Fruit fly (Drosophila melanogaster) whole organism, embryonic: ENCODE data around the gene AlaRS.
A peak's percentile ranks its signal among the peaks of the same experiment; 100 is the strongest.

ENCODE experiments used
- Atf3 ChIP-seq: fragments of 200-800 bp; sonication (Bioruptor generic); optimal IDR thresholded peaks from 3 replicates; lab custom pipeline; 2016; ENCODE audit warnings: missing biosample characterization, missing genetic modification characterization
- C15 ChIP-seq: fragments of 200-800 bp; sonication (Bioruptor generic); IDR thresholded peaks from 3 replicates; pipeline ENCODE4 v1.3.6; 2022; ENCODE audit warnings: missing biosample characterization, missing genetic modification characterization
- CG12391 ChIP-seq: fragments of 200-800 bp; sonication (Bioruptor generic); optimal IDR thresholded peaks from 3 replicates; lab custom pipeline; 2018; ENCODE audit warnings: missing biosample characterization, mild to moderate bottlenecking, missing genetic modification characterization, moderate library complexity
- CG12942 ChIP-seq: fragments of 200-800 bp; sonication (Bioruptor generic); optimal IDR thresholded peaks from 3 replicates; lab custom pipeline; 2016; ENCODE audit warnings: missing biosample characterization, missing genetic modification characterization
- CG15073 ChIP-seq: fragments of 200-800 bp; sonication (Bioruptor generic); optimal IDR thresholded peaks from 2 replicates; lab custom pipeline; 2016; ENCODE audit warnings: missing biosample characterization, missing genetic modification characterization
- CG15514 ChIP-seq: fragments of 200-800 bp; sonication (Bioruptor generic); optimal IDR thresholded peaks from 3 replicates; lab custom pipeline; 2017; ENCODE audit warnings: missing biosample characterization, missing genetic modification characterization, mild to moderate bottlenecking, moderate library complexity, missing genetic modification reagents
- CG15696 ChIP-seq: fragments of 200-800 bp; sonication (Bioruptor generic); optimal IDR thresholded peaks from 2 replicates; lab custom pipeline; 2019; ENCODE audit warnings: missing biosample characterization, mild to moderate bottlenecking, missing genetic modification characterization, moderate library complexity
- CG17328 ChIP-seq: fragments of 200-800 bp; sonication (Bioruptor generic); IDR thresholded peaks from 2 replicates; pipeline ENCODE4 v1.3.6; 2022; ENCODE audit warnings: missing biosample characterization, missing genetic modification characterization
- CG17912 ChIP-seq: fragments of 200-800 bp; sonication (Bioruptor generic); optimal IDR thresholded peaks from 2 replicates; lab custom pipeline; 2018; ENCODE audit warnings: missing biosample characterization, mild to moderate bottlenecking, missing genetic modification characterization
- CG2129 ChIP-seq: fragments of 200-800 bp; sonication (Bioruptor generic); IDR thresholded peaks from 2 replicates; pipeline ENCODE4 v1.3.6; 2022; ENCODE audit warnings: missing biosample characterization, missing genetic modification characterization; ENCODE audit not compliant: partially characterized antibody
- CG2199 ChIP-seq: fragments of 200-800 bp; sonication (Bioruptor generic); IDR thresholded peaks from 3 replicates; pipeline ENCODE4 v1.3.6; 2022; ENCODE audit warnings: missing biosample characterization, missing genetic modification characterization
- CG32532 ChIP-seq: fragments of 200-800 bp; sonication (Bioruptor generic); IDR thresholded peaks from 2 replicates; pipeline ENCODE4 v1.3.6; 2022; ENCODE audit warnings: missing biosample characterization, missing genetic modification characterization
- CG32767 ChIP-seq: fragments of 200-800 bp; sonication (Bioruptor generic); IDR thresholded peaks from 2 replicates; pipeline ENCODE4 v1.3.6; 2022; ENCODE audit warnings: missing biosample characterization, missing genetic modification characterization
- CG42726 ChIP-seq: fragments of 200-800 bp; sonication (Bioruptor generic); IDR thresholded peaks from 2 replicates; pipeline ENCODE4 v1.3.6; 2022; ENCODE audit warnings: missing biosample characterization, missing genetic modification characterization; ENCODE audit not compliant: partially characterized antibody
- CG4424 ChIP-seq: fragments of 200-800 bp; sonication (Bioruptor generic); optimal IDR thresholded peaks from 3 replicates; lab custom pipeline; 2016; ENCODE audit warnings: missing biosample characterization, missing genetic modification characterization
- CG5245 ChIP-seq: fragments of 200-800 bp; sonication (Bioruptor generic); optimal IDR thresholded peaks from 3 replicates; lab custom pipeline; 2016; ENCODE audit warnings: missing biosample characterization, missing genetic modification characterization
- CG6854 ChIP-seq: fragments of 200-800 bp; sonication (Bioruptor generic); optimal IDR thresholded peaks from 3 replicates; lab custom pipeline; 2017; ENCODE audit warnings: missing biosample characterization, mild to moderate bottlenecking, missing genetic modification characterization
- CG8359 ChIP-seq: fragments of 200-800 bp; sonication (Bioruptor generic); optimal IDR thresholded peaks from 2 replicates; lab custom pipeline; 2017; ENCODE audit warnings: missing biosample characterization, mild to moderate bottlenecking, missing genetic modification characterization, borderline replicate concordance
- CG9727 ChIP-seq: fragments of 200-800 bp; sonication (Bioruptor generic); optimal IDR thresholded peaks from 3 replicates; lab custom pipeline; 2017; ENCODE audit warnings: missing biosample characterization, mild to moderate bottlenecking, missing genetic modification characterization
- CoRest ChIP-seq: fragments of 200-800 bp; sonication (Bioruptor generic); optimal IDR thresholded peaks from 3 replicates; lab custom pipeline; 2018; ENCODE audit warnings: missing biosample characterization, mild to moderate bottlenecking, missing genetic modification characterization, moderate library complexity
- Deaf1 ChIP-seq: fragments of 200-800 bp; optimal IDR thresholded peaks from 3 replicates; lab custom pipeline; 2019; ENCODE audit warnings: missing biosample characterization, mild to moderate bottlenecking, missing genetic modification characterization, moderate library complexity
- Dip3 ChIP-seq: fragments of 200-800 bp; sonication (Bioruptor generic); optimal IDR thresholded peaks from 3 replicates; lab custom pipeline; 2016; ENCODE audit warnings: missing biosample characterization, missing genetic modification characterization
- Gug ChIP-seq: fragments of 200-800 bp; sonication (Bioruptor generic); IDR thresholded peaks from 4 replicates; pipeline ENCODE4 v1.3.6; 2022; ENCODE audit warnings: missing biosample characterization, missing genetic modification characterization
- Hmr ChIP-seq: fragments of 200-800 bp; sonication (Bioruptor generic); optimal IDR thresholded peaks from 3 replicates; lab custom pipeline; 2017; ENCODE audit warnings: mild to moderate bottlenecking, missing biosample characterization, missing genetic modification reagents, missing genetic modification characterization
- Max ChIP-seq: fragments of 200-800 bp; sonication (Bioruptor generic); optimal IDR thresholded peaks from 2 replicates; lab custom pipeline; 2016; ENCODE audit warnings: missing biosample characterization, mild to moderate bottlenecking, missing genetic modification characterization
- Oli ChIP-seq: fragments of 200-800 bp; sonication (Bioruptor generic); optimal IDR thresholded peaks from 2 replicates; lab custom pipeline; 2018; ENCODE audit warnings: missing biosample characterization, mild to moderate bottlenecking, missing genetic modification characterization, moderate library complexity
- PHDP ChIP-seq: fragments of 200-800 bp; sonication (Bioruptor generic); optimal IDR thresholded peaks from 3 replicates; lab custom pipeline; 2018; ENCODE audit warnings: missing biosample characterization, mild to moderate bottlenecking, missing genetic modification characterization, moderate library complexity
- Pdp1 ChIP-seq, 2 experiments: fragments of 200-800 bp; sonication (Bioruptor generic); optimal IDR thresholded peaks; 3 replicates each; lab custom pipeline; 2016; ENCODE audit warnings: missing biosample characterization in 2 of 2, missing genetic modification characterization in 2 of 2, mild to moderate bottlenecking in 1 of 2, moderate library complexity in 1 of 2
- Rfx ChIP-seq: fragments of 200-800 bp; sonication (Bioruptor generic); IDR thresholded peaks from 2 replicates; pipeline ENCODE4 v1.3.6; 2022; ENCODE audit warnings: missing biosample characterization, missing genetic modification characterization
- Sox100B ChIP-seq: fragments of 200-800 bp; sonication (Bioruptor generic); optimal IDR thresholded peaks from 3 replicates; lab custom pipeline; 2018; ENCODE audit warnings: missing biosample characterization, mild to moderate bottlenecking, missing genetic modification characterization
- Trl ChIP-seq, 3 experiments: fragments of >200 bp in 2 of 3; fragments of 200-800 bp in 1 of 3; sonication (Bioruptor generic) in 1 of 3; optimal IDR thresholded peaks; 2 replicates in 1 of 3; 3 replicates in 2 of 3; lab custom pipeline; 2016 to 2017; ENCODE audit warnings: missing biosample characterization in 1 of 3, missing genetic modification characterization in 1 of 3
- amos ChIP-seq: fragments of 200-800 bp; sonication (Bioruptor generic); IDR thresholded peaks from 2 replicates; pipeline ENCODE4 v1.3.6; 2022; ENCODE audit warnings: missing biosample characterization, missing genetic modification characterization; ENCODE audit not compliant: partially characterized antibody
- ap ChIP-seq: fragments of 200-800 bp; sonication (Bioruptor generic); IDR thresholded peaks from 2 replicates; pipeline ENCODE4 v1.3.6; 2022; ENCODE audit warnings: missing biosample characterization, missing genetic modification characterization
- chif ChIP-seq, 2 experiments: fragments of 200-800 bp; sonication (Bioruptor generic); optimal IDR thresholded peaks; 3 replicates each; lab custom pipeline; 2016; ENCODE audit warnings: missing biosample characterization in 2 of 2, missing genetic modification characterization in 2 of 2
- fru ChIP-seq: fragments of >200 bp; optimal IDR thresholded peaks from 2 replicates; lab custom pipeline; 2017
- gfzf ChIP-seq: fragments of 200-800 bp; sonication (Bioruptor generic); optimal IDR thresholded peaks from 2 replicates; lab custom pipeline; 2016; ENCODE audit warnings: missing biosample characterization, mild to moderate bottlenecking, missing genetic modification characterization, moderate library complexity
- gsb ChIP-seq: fragments of 200-800 bp; sonication (Bioruptor generic); IDR thresholded peaks from 2 replicates; pipeline ENCODE4 v1.3.6; 2022; ENCODE audit warnings: missing biosample characterization, missing genetic modification characterization
- hkb ChIP-seq, 2 experiments: fragments of 200-800 bp in 1 of 2; fragments of >200 bp in 1 of 2; sonication (Bioruptor generic) in 1 of 2; IDR thresholded peaks in 1 of 2; optimal IDR thresholded peaks in 1 of 2; 2 replicates each; pipeline versions ENCODE4 v1.3.6 to Lab custom; 2017 to 2022; ENCODE audit warnings: missing biosample characterization in 1 of 2, missing genetic modification characterization in 1 of 2
- lbe ChIP-seq: fragments of 200-800 bp; sonication (Bioruptor generic); optimal IDR thresholded peaks from 2 replicates; lab custom pipeline; 2016; ENCODE audit warnings: missing biosample characterization, mild to moderate bottlenecking, missing genetic modification characterization
- mld ChIP-seq: fragments of 200-800 bp; sonication (Bioruptor generic); IDR thresholded peaks from 3 replicates; pipeline ENCODE4 v1.3.6; 2022; ENCODE audit warnings: missing biosample characterization, missing genetic modification characterization; ENCODE audit not compliant: partially characterized antibody
- nerfin-1 ChIP-seq: fragments of 200-800 bp; sonication (Bioruptor generic); optimal IDR thresholded peaks from 3 replicates; lab custom pipeline; 2019; ENCODE audit warnings: missing biosample characterization, mild to moderate bottlenecking, missing genetic modification characterization, moderate library complexity
- pita ChIP-seq: fragments of 200-800 bp; sonication (Bioruptor generic); optimal IDR thresholded peaks from 2 replicates; lab custom pipeline; 2017; ENCODE audit warnings: missing biosample characterization, mild to moderate bottlenecking, missing genetic modification characterization
- slbo ChIP-seq: fragments of 200-800 bp; sonication (Bioruptor generic); IDR thresholded peaks from 2 replicates; pipeline ENCODE4 v1.3.6; 2022; ENCODE audit warnings: missing biosample characterization, missing genetic modification characterization
- tio ChIP-seq: fragments of 200-800 bp; sonication (Bioruptor generic); optimal IDR thresholded peaks from 2 replicates; lab custom pipeline; 2017; ENCODE audit warnings: missing biosample characterization, missing genetic modification characterization, inconsistent platforms
- vnd ChIP-seq: fragments of 200-800 bp; sonication (Bioruptor generic); IDR thresholded peaks from 3 replicates; pipeline ENCODE4 v1.3.6; 2022; ENCODE audit warnings: missing biosample characterization, missing genetic modification characterization; ENCODE audit not compliant: partially characterized antibody
- wek ChIP-seq: fragments of 200-800 bp; sonication (Bioruptor generic); optimal IDR thresholded peaks from 3 replicates; lab custom pipeline; 2018; ENCODE audit warnings: missing biosample characterization, mild to moderate bottlenecking, missing genetic modification characterization, moderate library complexity

The AlaRS gene

DNA sequence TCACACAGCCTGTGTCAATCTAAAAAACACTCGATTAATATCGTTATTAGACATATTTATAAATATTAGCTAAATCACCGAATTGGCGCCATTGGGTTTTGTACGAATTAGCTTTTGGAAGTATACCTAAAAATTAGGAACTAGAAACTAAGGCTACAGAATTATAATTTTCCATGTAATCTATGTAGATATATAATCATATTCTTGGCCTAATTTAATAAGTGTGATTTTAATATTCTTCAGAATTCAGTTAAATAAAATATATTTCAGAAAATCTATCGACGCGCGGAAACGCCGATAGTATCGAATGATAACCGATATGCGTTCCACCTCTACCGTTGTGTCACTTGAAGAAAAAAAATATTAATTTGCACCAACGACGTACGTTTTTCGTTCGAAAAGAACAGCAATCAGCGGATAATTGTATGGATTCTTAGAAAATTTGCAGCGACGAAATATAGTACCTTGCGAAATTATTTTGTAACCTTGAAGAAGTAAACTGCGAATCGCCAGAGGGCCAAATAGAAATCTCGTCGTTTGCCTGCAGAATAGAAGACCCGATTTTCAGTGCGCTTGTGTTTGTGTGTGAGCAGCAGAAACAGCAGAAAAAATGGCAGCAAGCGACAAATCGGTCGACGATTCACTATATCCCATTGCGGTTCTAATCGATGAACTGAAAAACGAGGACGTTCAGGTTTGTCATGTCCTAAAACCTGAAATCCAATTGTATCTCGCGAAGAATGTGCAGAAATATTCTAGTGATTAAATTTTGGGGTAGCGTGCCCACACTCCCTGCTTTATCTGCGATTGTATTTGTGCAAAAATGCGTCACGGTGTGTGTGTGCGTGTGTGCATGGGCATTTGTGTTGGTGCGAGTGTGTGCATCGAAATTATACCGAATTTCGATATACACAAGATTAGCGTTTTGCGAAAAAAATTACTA lies 15.6 kb downstream of the AlaRS start, which contains the start of gene Pp2A-29B (continued):
- TF ChIP-seq CG15514 (GFP tag; lab: Kevin White, UChicago) (peak; percentile 42), Trl (optimal IDR thresholded peaks at IDR 0.05; lab: Kevin White, UChicago) (no peak), Trl (GFP tag; optimal IDR thresholded peaks at IDR 0.05; lab: Kevin White, UChicago) (peak; percentile 3), CG17912 (GFP tag; lab: Kevin White, UChicago) (peak; percentile 7), CoRest (tag; lab: Kevin White, UChicago) (peak; percentile 66), chif (GFP tag; optimal IDR thresholded peaks at IDR 0.05; lab: Kevin White, UChicago) (no peak), C15 (no peak), amos (GFP tag; lab: Robert Waterston, UW) (peak; percentile 98), CG12391 (tag; lab: Kevin White, UChicago) (peak; percentile 54), Gug (GFP tag; lab: Robert Waterston, UW) (peak; percentile 8; the same call in 1 of the 4 replicates), Oli (tag; lab: Kevin White, UChicago) (no peak), CG15696 (peak; percentile 35), Sox100B (GFP tag; lab: Kevin White, UChicago) (peak; percentile 21), gfzf (peak; percentile 52), ap (no peak), CG2129 (GFP tag; lab: Robert Waterston, UW) (peak; percentile 99), CG5245 (no peak), pita (GFP tag; lab: Kevin White, UChicago) (no peak), CG2199 (GFP tag; lab: Robert Waterston, UW) (no peak), Deaf1 (peak; percentile 7), CG4424 (GFP tag; lab: Kevin White, UChicago) (peak; percentile 38), tio (GFP tag; lab: Kevin White, UChicago) (peak; percentile 12), CG17328 (no peak), mld (GFP tag; lab: Robert Waterston, UW) (peak; percentile 94), Max (peak; percentile 23), CG9727 (GFP tag; lab: Kevin White, UChicago) (peak; percentile 61), Dip3 (peak; percentile 19), Rfx (GFP tag; lab: Robert Waterston, UW) (0 out of 2 replicates have a peak, but pooled peaks have one; percentile 11), PHDP (tag; lab: Kevin White, UChicago) (no peak), lbe (GFP tag; lab: Kevin White, UChicago) (peak; percentile 41), Pdp1 (GFP tag; optimal IDR thresholded peaks at IDR 0.05; lab: Kevin White, UChicago) (peak in 1 of 2 experiments; percentile 74), vnd (GFP tag; lab: Robert Waterston, UW) (peak; percentile 100), wek (no peak), Atf3 (peak; percentile 0), nerfin-1 (peak; percentile 100), CG8359 (no peak), slbo (GFP tag; lab: Robert Waterston, UW) (peak; percentile 56; the same call in 1 of the 2 replicates), CG42726 (peak; percentile 96), CG12942 (GFP tag; lab: Kevin White, UChicago) (no peak), Hmr (peak; percentile 4), CG15073 (GFP tag; lab: Kevin White, UChicago) (no peak), hkb (optimal IDR thresholded peaks at IDR 0.05; lab: Kevin White, UChicago) (no peak), hkb (GFP tag; IDR thresholded peaks at IDR 0.05; lab: Robert Waterston, UW) (no peak), CG32767 (GFP tag; lab: Robert Waterston, UW) (peak; percentile 33; the same call in 1 of the 2 replicates), CG6854 (GFP tag; lab: Kevin White, UChicago) (no peak), CG32532 (no peak), fru (lab: Kevin White, UChicago) (no peak), gsb (GFP tag; lab: Robert Waterston, UW) (no peak)
